Fruit fly (Drosophila melanogaster): ENCODE measurements around the gene dpr5.

- TF ChIP-seq acj6 (GFP tag; optimal IDR thresholded peaks at IDR 0.05), result no peak
- TF ChIP-seq OdsH (GFP tag; optimal IDR thresholded peaks at IDR 0.05), result no peak
- TF ChIP-seq CG8319 (GFP tag; optimal IDR thresholded peaks at IDR 0.05), result no peak
- no peak for TF ChIP-seq CG34406 (GFP tag; optimal IDR thresholded peaks at IDR 0.05)
- no peak for TF ChIP-seq CG1621 (tag; optimal IDR thresholded peaks at IDR 0.05)
- no peak for TF ChIP-seq Ets96B (tag; optimal IDR thresholded peaks at IDR 0.05)
- no peak for TF ChIP-seq Ets21C (GFP tag; optimal IDR thresholded peaks at IDR 0.05)
- no peak for TF ChIP-seq CG32006 (GFP tag; optimal IDR thresholded peaks at IDR 0.05)
- no peak for TF ChIP-seq Blimp-1 (GFP tag; optimal IDR thresholded peaks at IDR 0.05)
- no peak for TF ChIP-seq CG6163 (GFP tag; IDR thresholded peaks at IDR 0.05)
- no peak for TF ChIP-seq Hr38 (GFP tag; optimal IDR thresholded peaks at IDR 0.05)
Observed at dm6 chr3R:11458851-11459175, 41.0 kb upstream of the dpr5 start.
